Fruit fly (Drosophila melanogaster) whole organism, prepupa: ENCODE measurements around the gene CG7806.
A peak's percentile ranks its signal among the peaks of the same experiment; 100 is the strongest.

Source experiments
- Blimp-1 ChIP-seq: fragments of 200-800 bp; sonication (Bioruptor generic); optimal IDR thresholded peaks from 3 replicates; lab custom pipeline; 2017; ENCODE audit warnings: missing biosample characterization, missing genetic modification characterization, mild to moderate bottlenecking, moderate library complexity, missing genetic modification reagents
- CG10631 ChIP-seq: fragments of 200-800 bp; sonication (Bioruptor generic); optimal IDR thresholded peaks from 2 replicates; lab custom pipeline; 2016; ENCODE audit warnings: missing biosample characterization, missing genetic modification characterization
- CG11762 ChIP-seq: fragments of 200-800 bp; sonication (Bioruptor generic); optimal IDR thresholded peaks from 3 replicates; lab custom pipeline; 2016; ENCODE audit warnings: missing biosample characterization, missing genetic modification characterization; ENCODE audit not compliant: insufficient read depth
- CG11902 ChIP-seq: fragments of 200-800 bp; sonication (Bioruptor generic); optimal IDR thresholded peaks from 3 replicates; lab custom pipeline; 2016; ENCODE audit warnings: missing biosample characterization, missing genetic modification characterization
- CG15336 ChIP-seq: fragments of 200-800 bp; sonication (Bioruptor generic); IDR thresholded peaks from 2 replicates; pipeline ENCODE4 v1.3.6; 2022; ENCODE audit warnings: missing biosample characterization, missing genetic modification characterization
- CG1621 ChIP-seq: fragments of 200-800 bp; sonication (Bioruptor generic); optimal IDR thresholded peaks from 3 replicates; lab custom pipeline; 2018; ENCODE audit warnings: missing biosample characterization, mild to moderate bottlenecking, missing genetic modification characterization
- CG31627 ChIP-seq: fragments of 200-800 bp; sonication (Bioruptor generic); optimal IDR thresholded peaks from 3 replicates; lab custom pipeline; 2016; ENCODE audit warnings: missing biosample characterization, missing genetic modification characterization
- CG4318 ChIP-seq: fragments of 200-800 bp; sonication (Bioruptor generic); optimal IDR thresholded peaks from 3 replicates; lab custom pipeline; 2017; ENCODE audit warnings: missing biosample characterization, mild to moderate bottlenecking, missing genetic modification characterization
- CG6854 ChIP-seq: fragments of 200-800 bp; sonication (Bioruptor generic); optimal IDR thresholded peaks from 2 replicates; lab custom pipeline; 2017; ENCODE audit warnings: missing biosample characterization, mild to moderate bottlenecking, missing genetic modification characterization
- CG8319 ChIP-seq: fragments of 200-800 bp; sonication (Bioruptor generic); optimal IDR thresholded peaks from 3 replicates; lab custom pipeline; 2016; ENCODE audit warnings: missing biosample characterization, missing genetic modification characterization
- CG8632 ChIP-seq: fragments of 200-800 bp; sonication (Bioruptor generic); optimal IDR thresholded peaks from 3 replicates; lab custom pipeline; 2016; ENCODE audit warnings: missing biosample characterization, missing genetic modification characterization
- Eip78C ChIP-seq: fragments of 200-800 bp; sonication (Bioruptor generic); peaks from one replicate; lab custom pipeline; 2016; ENCODE audit warnings: missing biosample characterization, missing genetic modification characterization
- Ets21C ChIP-seq: fragments of 200-800 bp; sonication (Bioruptor generic); optimal IDR thresholded peaks from 3 replicates; lab custom pipeline; 2016; ENCODE audit warnings: missing biosample characterization, missing genetic modification characterization
- Ets96B ChIP-seq: fragments of 200-800 bp; optimal IDR thresholded peaks from 2 replicates; lab custom pipeline; 2019; ENCODE audit warnings: missing biosample characterization, mild to moderate bottlenecking, missing genetic modification characterization, moderate library complexity
- Gug ChIP-seq: fragments of 200-800 bp; sonication (Bioruptor generic); IDR thresholded peaks from 2 replicates; pipeline ENCODE4 v1.3.6; 2022; ENCODE audit warnings: missing biosample characterization, missing genetic modification characterization
- Hr38 ChIP-seq: sonication (Bioruptor generic); optimal IDR thresholded peaks from 2 replicates; lab custom pipeline; 2016; ENCODE audit warnings: missing biosample characterization, missing genetic modification characterization
- Hr39 ChIP-seq: fragments of 200-800 bp; sonication (Bioruptor generic); optimal IDR thresholded peaks from 2 replicates; lab custom pipeline; 2016; ENCODE audit warnings: missing biosample characterization, missing genetic modification characterization
- Met ChIP-seq: fragments of 200-800 bp; sonication (Bioruptor generic); optimal IDR thresholded peaks from 3 replicates; lab custom pipeline; 2016; ENCODE audit warnings: missing biosample characterization, missing genetic modification characterization
- OdsH ChIP-seq: fragments of 200-800 bp; sonication (Bioruptor generic); optimal IDR thresholded peaks from 3 replicates; lab custom pipeline; 2016; ENCODE audit warnings: missing biosample characterization, missing genetic modification characterization
- Smox ChIP-seq: fragments of 200-800 bp; sonication (Bioruptor generic); optimal IDR thresholded peaks from 3 replicates; lab custom pipeline; 2016; ENCODE audit warnings: missing biosample characterization, missing genetic modification characterization
- Sox102F ChIP-seq: fragments of 200-800 bp; sonication (Bioruptor generic); optimal IDR thresholded peaks from 2 replicates; lab custom pipeline; 2016; ENCODE audit warnings: missing biosample characterization, mild to moderate bottlenecking, missing genetic modification characterization
- Sox15 ChIP-seq: fragments of 200-800 bp; sonication (Bioruptor generic); optimal IDR thresholded peaks from 3 replicates; lab custom pipeline; 2016; ENCODE audit warnings: missing biosample characterization, missing genetic modification characterization
- achi ChIP-seq: fragments of 200-800 bp; sonication (Bioruptor generic); optimal IDR thresholded peaks from 3 replicates; lab custom pipeline; 2016; ENCODE audit warnings: missing biosample characterization, missing genetic modification characterization
- cyc ChIP-seq: fragments of 200-800 bp; sonication (Bioruptor generic); optimal IDR thresholded peaks from 3 replicates; lab custom pipeline; 2016; ENCODE audit warnings: missing biosample characterization, missing genetic modification characterization
- dac ChIP-seq: fragments of 200-800 bp; sonication (Bioruptor generic); optimal IDR thresholded peaks from 2 replicates; lab custom pipeline; 2017; ENCODE audit warnings: missing biosample characterization, mild to moderate bottlenecking, missing genetic modification characterization
- dsx ChIP-seq: fragments of 200-800 bp; optimal IDR thresholded peaks from 3 replicates; lab custom pipeline; 2019; ENCODE audit warnings: missing biosample characterization, mild to moderate bottlenecking, missing genetic modification characterization, moderate library complexity; ENCODE audit not compliant: poor library complexity, severe bottlenecking
- esn ChIP-seq: fragments of 200-800 bp; sonication (Bioruptor generic); optimal IDR thresholded peaks from 2 replicates; lab custom pipeline; 2016; ENCODE audit warnings: missing biosample characterization, mild to moderate bottlenecking, missing genetic modification characterization, moderate library complexity
- lz ChIP-seq: fragments of 200-800 bp; sonication (Bioruptor generic); optimal IDR thresholded peaks from 3 replicates; lab custom pipeline; 2016; ENCODE audit warnings: missing biosample characterization, missing genetic modification characterization
- pdm3 ChIP-seq: fragments of 200-800 bp; sonication (Bioruptor generic); optimal IDR thresholded peaks from 3 replicates; lab custom pipeline; 2016; ENCODE audit warnings: missing biosample characterization, missing genetic modification characterization
- salr ChIP-seq, 2 experiments: fragments of 200-800 bp; sonication (Bioruptor generic); optimal IDR thresholded peaks; 3 replicates each; lab custom pipeline; 2016 to 2018; ENCODE audit warnings: missing biosample characterization in 2 of 2, missing genetic modification characterization in 2 of 2, mild to moderate bottlenecking in 1 of 2
- spab ChIP-seq: fragments of 200-800 bp; sonication (Bioruptor generic); optimal IDR thresholded peaks from 2 replicates; lab custom pipeline; 2017; ENCODE audit warnings: missing biosample characterization, mild to moderate bottlenecking, missing genetic modification characterization, missing genetic modification reagents
- svp ChIP-seq: fragments of 200-800 bp; sonication (Bioruptor generic); peaks from one replicate; lab custom pipeline; 2016; ENCODE audit warnings: missing biosample characterization, missing genetic modification characterization
- topi ChIP-seq: fragments of 200-800 bp; sonication (Bioruptor generic); optimal IDR thresholded peaks from 3 replicates; lab custom pipeline; 2016; ENCODE audit warnings: missing biosample characterization, missing genetic modification characterization

CG7806 gene

DNA sequence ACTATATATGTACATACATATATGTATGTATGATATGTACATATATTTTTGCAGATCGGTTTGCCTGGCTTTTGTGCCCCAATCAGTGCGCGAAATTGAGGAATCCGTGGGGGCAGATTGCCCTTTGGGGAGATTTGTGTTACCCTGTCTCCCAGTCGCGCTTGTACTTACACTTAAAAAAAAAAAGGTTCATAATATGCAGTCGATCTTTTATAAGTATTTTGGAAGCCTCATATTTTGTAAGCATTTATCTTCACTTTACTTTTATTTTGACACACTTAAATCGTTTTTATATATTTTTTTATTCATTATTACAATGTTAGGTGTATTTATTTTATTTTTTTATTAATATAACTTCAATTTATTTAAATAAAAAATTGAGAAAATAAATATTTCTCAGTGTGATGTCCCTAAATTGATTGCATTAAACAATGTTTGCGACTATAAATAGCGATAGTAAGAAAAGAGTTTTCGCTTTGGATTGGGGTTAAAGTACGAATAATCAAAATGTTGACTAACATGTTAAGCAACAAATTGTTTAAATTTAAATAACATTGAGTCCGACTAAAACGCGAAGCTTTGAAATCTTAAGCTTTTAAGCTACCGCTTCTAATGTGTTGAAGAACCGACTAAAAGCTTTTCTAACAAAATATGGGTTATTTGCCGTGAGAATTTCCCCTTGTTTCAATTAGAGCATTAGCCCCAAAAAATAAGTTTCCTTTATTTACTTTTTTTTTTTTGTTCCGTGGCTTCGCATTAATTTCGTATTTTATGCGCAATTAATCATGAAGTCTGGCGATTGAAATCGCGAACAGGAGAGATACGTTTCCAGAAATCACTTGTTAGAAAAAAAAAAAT is 15.4 kb downstream of the CG7806 start (continued):
- TF ChIP-seq Ets21C (no peak), CG11762 (GFP tag; lab: Kevin White, UChicago) (no peak), OdsH (GFP tag; lab: Kevin White, UChicago) (peak; percentile 36), topi (peak; percentile 27), CG31627 (peak; percentile 6), Met (GFP tag; lab: Kevin White, UChicago) (peak; percentile 44)

dm6 chr2L:8327272-8327555 is 16.0 kb downstream of the CG7806 start, which contains the start of gene CG14275:
CG14275 (plus strand) TSS chr2L:8327456.
- TF ChIP-seq Gug (GFP tag; lab: Robert Waterston, UW) (no peak), Sox102F (GFP tag; lab: Kevin White, UChicago) (no peak), CG11762 (GFP tag; lab: Kevin White, UChicago) (no peak), CG4318 (GFP tag; lab: Kevin White, UChicago) (no peak), Hr39 (GFP tag; lab: Kevin White, UChicago) (no peak), cyc (GFP tag; lab: Kevin White, UChicago) (no peak), Eip78C (no peak), Blimp-1 (GFP tag; lab: Kevin White, UChicago) (no peak), salr (GFP tag; optimal IDR thresholded peaks at IDR 0.05; lab: Kevin White, UChicago) (no peak), CG11902 (GFP tag; lab: Kevin White, UChicago) (no peak)

DNA sequence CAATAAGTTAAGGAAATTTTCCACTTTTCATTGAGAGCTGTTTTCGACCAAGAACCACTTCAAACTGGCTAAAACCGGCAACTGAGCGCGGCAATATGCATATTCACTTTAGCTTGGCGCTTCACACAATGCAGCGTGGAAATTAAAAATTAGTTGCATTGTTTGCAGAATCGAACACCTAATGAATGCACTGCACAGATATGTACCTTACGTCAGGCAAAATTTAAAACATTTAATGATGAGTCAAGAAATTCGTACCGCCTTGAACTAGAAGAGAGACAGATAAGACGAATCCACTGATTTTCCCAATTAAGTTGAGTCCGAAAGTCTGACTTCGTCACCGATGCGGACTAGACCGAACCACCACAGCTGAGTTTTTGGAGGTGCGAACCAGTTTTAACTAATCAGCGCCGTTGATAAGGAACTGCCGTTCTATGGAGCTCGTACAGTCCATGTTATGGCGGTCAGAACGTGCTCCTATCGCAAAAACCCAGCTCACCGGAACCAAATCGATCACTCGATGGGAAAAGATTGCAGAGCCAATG is 16.7 kb downstream of the CG7806 start:
- no peak for TF ChIP-seq CG10631 (GFP tag; lab: Kevin White, UChicago)
- peak; percentile 3 for TF ChIP-seq svp

DNA sequence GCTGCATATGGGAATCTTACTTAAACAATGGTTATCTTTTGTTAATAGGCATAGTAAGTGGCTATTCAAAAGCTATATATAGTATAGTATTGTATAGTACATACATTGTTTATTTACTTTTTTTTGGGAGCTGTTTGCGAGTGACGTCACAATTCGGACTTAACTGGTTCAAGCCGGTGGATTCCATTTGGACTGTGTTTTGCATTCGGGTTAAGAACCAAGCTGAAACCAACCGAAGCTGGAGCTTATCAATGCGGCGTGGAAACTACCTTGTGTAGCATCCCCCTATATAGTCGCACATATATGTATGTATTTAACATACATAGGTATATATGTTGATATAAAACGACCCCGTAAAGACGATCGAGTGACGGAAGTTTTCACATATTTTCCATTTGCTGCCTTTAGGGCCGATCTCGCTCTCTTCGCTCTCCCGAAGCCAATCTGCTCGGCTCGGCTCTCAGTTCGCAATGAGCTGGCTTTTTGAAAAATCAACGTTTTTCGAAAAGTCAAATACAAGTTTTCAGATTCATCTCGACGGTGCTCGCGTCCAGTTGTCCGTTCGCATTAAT is 17.4 kb downstream of the CG7806 start:
- TF ChIP-seq svp (peak; percentile 2), Eip78C (peak; percentile 33), spab (GFP tag; lab: Kevin White, UChicago) (no peak)
- TF ChIP-seq, all 60 proteins: peak for 2

- TF ChIP-seq Blimp-1 (GFP tag; lab: Kevin White, UChicago) (no peak), Hr38 (no peak), achi (GFP tag; lab: Kevin White, UChicago) (no peak), Ets96B (no peak), CG15336 (GFP tag; lab: Robert Waterston, UW) (no peak), Smox (GFP tag; lab: Kevin White, UChicago) (no peak), pdm3 (GFP tag; lab: Kevin White, UChicago) (no peak), Hr39 (GFP tag; lab: Kevin White, UChicago) (no peak), CG31627 (no peak), dac (GFP tag; lab: Kevin White, UChicago) (no peak), Ets21C (no peak)
These were observed 22.0 kb downstream of the CG7806 start for dm6 chr2L:8333185-8333584.

dm6 chr2L:8333624-8334023 is 22.4 kb downstream of the CG7806 start:
- TF ChIP-seq CG15336 (GFP tag; lab: Robert Waterston, UW) (no peak), achi (GFP tag; lab: Kevin White, UChicago) (no peak), CG6854 (no peak), esn (GFP tag; lab: Kevin White, UChicago) (no peak), Eip78C (no peak), Sox15 (GFP tag; lab: Kevin White, UChicago) (no peak), svp (no peak), dsx (GFP tag; lab: Kevin White, UChicago) (no peak), CG8319 (no peak), CG8632 (GFP tag; lab: Kevin White, UChicago) (no peak), CG1621 (tag; lab: Kevin White, UChicago) (no peak), lz (no peak), CG31627 (no peak), Smox (GFP tag; lab: Kevin White, UChicago) (no peak), Hr38 (no peak)
